Fruit fly (Drosophila melanogaster) whole organism, adult: ENCODE results near the gene skd.

ENCODE experiments used
- CG5204 ChIP-seq: fragments of 200-800 bp; sonication (Bioruptor generic); optimal IDR thresholded peaks from 2 replicates; lab custom pipeline; 2016; ENCODE audit warnings: missing biosample characterization, missing genetic modification characterization
- Hr96 ChIP-seq: fragments of 200-800 bp; sonication (Bioruptor generic); optimal IDR thresholded peaks from 2 replicates; lab custom pipeline; 2016; ENCODE audit warnings: missing biosample characterization, missing genetic modification characterization
- Mnt ChIP-seq: fragments of 200-800 bp; sonication (Bioruptor generic); optimal IDR thresholded peaks from 2 replicates; lab custom pipeline; 2016; ENCODE audit warnings: missing biosample characterization, mild to moderate bottlenecking, missing genetic modification characterization
- bab1 ChIP-seq: fragments of 200-800 bp; sonication (Bioruptor generic); optimal IDR thresholded peaks from 3 replicates; lab custom pipeline; 2019; ENCODE audit warnings: missing biosample characterization, mild to moderate bottlenecking, missing genetic modification characterization, moderate library complexity
- cnc ChIP-seq, 2 experiments: fragments of >200 bp; optimal IDR thresholded peaks; 2 replicates each; lab custom pipeline; 2017
- pad ChIP-seq: fragments of 200-800 bp; sonication (Bioruptor generic); optimal IDR thresholded peaks from 3 replicates; lab custom pipeline; 2017; ENCODE audit warnings: missing biosample characterization, missing genetic modification characterization, mild to moderate bottlenecking, moderate library complexity, missing genetic modification reagents

- no peak for TF ChIP-seq pad (GFP tag; lab: Kevin White, UChicago)
- TF ChIP-seq cnc (optimal IDR thresholded peaks at IDR 0.05; lab: Kevin White, UChicago), result no peak
- no peak for TF ChIP-seq Hr96
- TF ChIP-seq CG5204 (GFP tag; lab: Kevin White, UChicago), result no peak
- TF ChIP-seq bab1 (GFP tag; lab: Kevin White, UChicago), result no peak
- no peak for TF ChIP-seq Mnt (GFP tag; lab: Kevin White, UChicago)
These were observed 19.8 kb upstream of the skd start for dm6 chr3L:21047037-21047436.
